Fruit fly (Drosophila melanogaster) whole organism, pupa: ENCODE results near the gene att-ORFB.

ENCODE experiments used
- CG10348 ChIP-seq: fragments of 200-800 bp; sonication (Bioruptor generic); IDR thresholded peaks from 2 replicates; pipeline ENCODE4 v1.3.6; 2022; ENCODE audit warnings: missing biosample characterization, missing genetic modification characterization
- CG12605 ChIP-seq: fragments of 200-800 bp; sonication (Bioruptor generic); IDR thresholded peaks from 2 replicates; pipeline ENCODE4 v1.3.6; 2022; ENCODE audit warnings: missing biosample characterization, missing genetic modification characterization
- CG13204 ChIP-seq: fragments of 200-800 bp; sonication (Bioruptor generic); optimal IDR thresholded peaks from 2 replicates; lab custom pipeline; 2018; ENCODE audit warnings: missing biosample characterization, mild to moderate bottlenecking, missing genetic modification characterization, moderate library complexity
- CG14655 ChIP-seq: fragments of 200-800 bp; sonication (Bioruptor generic); optimal IDR thresholded peaks from 3 replicates; lab custom pipeline; 2017; ENCODE audit warnings: mild to moderate bottlenecking, missing biosample characterization, missing genetic modification reagents, missing genetic modification characterization
- CG15710 ChIP-seq: fragments of 200-800 bp; sonication (Bioruptor generic); optimal IDR thresholded peaks from 2 replicates; lab custom pipeline; 2018; ENCODE audit warnings: missing biosample characterization, mild to moderate bottlenecking, missing genetic modification characterization, moderate library complexity
- CG17806 ChIP-seq: fragments of 200-800 bp; sonication (Bioruptor generic); optimal IDR thresholded peaks from 2 replicates; lab custom pipeline; 2018; ENCODE audit warnings: missing biosample characterization, mild to moderate bottlenecking, missing genetic modification characterization, moderate library complexity
- CG32121 ChIP-seq: fragments of 200-800 bp; sonication (Bioruptor generic); IDR thresholded peaks from 2 replicates; pipeline ENCODE4 v1.3.6; 2022; ENCODE audit warnings: missing biosample characterization, missing genetic modification characterization
- CG34367 ChIP-seq: fragments of 200-800 bp; sonication (Bioruptor generic); optimal IDR thresholded peaks from 2 replicates; lab custom pipeline; 2018; ENCODE audit warnings: missing biosample characterization, mild to moderate bottlenecking, missing genetic modification characterization
- CG4496 ChIP-seq: fragments of 200-800 bp; sonication (Bioruptor generic); IDR thresholded peaks from 3 replicates; pipeline ENCODE4 v1.3.6; 2022; ENCODE audit warnings: missing biosample characterization, missing genetic modification characterization
- CG8159 ChIP-seq: fragments of 200-800 bp; sonication (Bioruptor generic); optimal IDR thresholded peaks from 3 replicates; lab custom pipeline; 2018; ENCODE audit warnings: missing biosample characterization, mild to moderate bottlenecking, missing genetic modification characterization, moderate library complexity
- CG8301 ChIP-seq: fragments of 200-800 bp; sonication (Bioruptor generic); optimal IDR thresholded peaks from 2 replicates; lab custom pipeline; 2018; ENCODE audit warnings: missing biosample characterization, mild to moderate bottlenecking, missing genetic modification characterization
- CG9948 ChIP-seq: fragments of 200-800 bp; sonication (Bioruptor generic); optimal IDR thresholded peaks from 2 replicates; lab custom pipeline; 2018; ENCODE audit warnings: missing biosample characterization, mild to moderate bottlenecking, missing genetic modification characterization, moderate library complexity
- D1 ChIP-seq: fragments of 200-800 bp; sonication (Bioruptor generic); optimal IDR thresholded peaks from 2 replicates; lab custom pipeline; 2018; ENCODE audit warnings: missing biosample characterization, mild to moderate bottlenecking, missing genetic modification characterization, moderate library complexity
- EcR ChIP-seq: fragments of 200-800 bp; sonication (Bioruptor generic); optimal IDR thresholded peaks from 3 replicates; lab custom pipeline; 2019; ENCODE audit warnings: missing biosample characterization, missing genetic modification characterization, mild to moderate bottlenecking, moderate library complexity, missing genetic modification reagents
- Ets98B ChIP-seq: fragments of 200-800 bp; sonication (Bioruptor generic); IDR thresholded peaks from 2 replicates; pipeline ENCODE4 v1.3.6; 2022; ENCODE audit warnings: missing biosample characterization, missing genetic modification characterization
- Pif1A ChIP-seq: fragments of 200-800 bp; sonication (Bioruptor generic); optimal IDR thresholded peaks from 3 replicates; lab custom pipeline; 2016; ENCODE audit warnings: missing biosample characterization, missing genetic modification characterization
- Pif1B ChIP-seq: fragments of 200-800 bp; sonication (Bioruptor generic); optimal IDR thresholded peaks from 3 replicates; lab custom pipeline; 2016; ENCODE audit warnings: missing biosample characterization, missing genetic modification characterization
- Snoo ChIP-seq: fragments of 200-800 bp; sonication (Bioruptor generic); optimal IDR thresholded peaks from 3 replicates; lab custom pipeline; 2017; ENCODE audit warnings: missing biosample characterization, mild to moderate bottlenecking, missing genetic modification characterization, inconsistent platforms
- fd96Ca ChIP-seq: fragments of 200-800 bp; sonication (Bioruptor generic); IDR thresholded peaks from 3 replicates; pipeline ENCODE4 v1.3.6; 2022; ENCODE audit warnings: missing biosample characterization, missing genetic modification characterization
- gl ChIP-seq: fragments of 200-800 bp; sonication (Bioruptor generic); optimal IDR thresholded peaks from 2 replicates; lab custom pipeline; 2018; ENCODE audit warnings: missing biosample characterization, mild to moderate bottlenecking, missing genetic modification characterization
- rn ChIP-seq: fragments of 200-800 bp; sonication (Bioruptor generic); IDR thresholded peaks from 2 replicates; pipeline ENCODE4 v1.3.6; 2022; ENCODE audit warnings: missing biosample characterization, missing genetic modification characterization

The att-ORFB gene

DNA sequence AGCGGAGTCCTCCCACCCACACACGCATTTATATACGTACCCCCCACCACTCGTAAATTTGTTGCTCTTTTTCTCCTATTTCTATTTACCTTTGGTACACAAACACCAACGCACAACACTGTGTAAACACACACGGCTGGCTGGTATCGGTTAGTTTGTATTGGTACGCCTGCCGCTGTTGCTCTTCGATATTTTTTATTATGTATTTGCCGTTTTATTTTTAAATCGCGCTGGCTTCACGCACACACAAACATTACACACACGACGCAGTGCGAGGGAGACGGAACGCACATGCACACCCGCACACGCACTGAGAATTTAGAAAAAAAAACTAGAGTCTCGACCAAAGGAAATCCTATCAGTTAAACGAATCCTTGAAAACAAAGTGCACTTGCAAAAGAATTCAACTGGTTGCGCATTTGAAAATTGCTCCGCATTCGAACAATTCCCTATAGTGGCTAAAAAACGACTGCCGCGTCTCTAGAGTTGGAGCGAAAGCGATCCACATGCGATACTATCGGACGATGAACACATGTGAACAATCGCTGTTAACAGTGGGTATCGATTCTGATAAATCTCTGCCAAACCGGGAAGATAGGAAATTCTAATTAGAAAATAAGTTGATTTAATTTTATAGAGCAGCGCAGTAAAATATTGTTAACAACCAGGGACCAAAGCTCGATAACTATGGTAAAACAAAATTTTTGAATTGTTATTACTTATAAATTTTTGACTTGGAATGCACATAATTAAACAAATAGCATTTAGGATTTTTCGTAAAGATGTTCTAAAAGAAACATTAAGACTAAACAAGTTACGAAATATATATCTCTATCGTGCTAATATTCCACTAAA, 3.3 kb downstream of the att-ORFB start:
- peak; percentile 64 for TF ChIP-seq Pif1B
- TF ChIP-seq Pif1A (GFP tag; lab: Kevin White, UChicago), result peak; percentile 38
- peak; percentile 63; the same call in 2 of the 3 replicates for TF ChIP-seq fd96Ca (GFP tag; lab: Robert Waterston, UW)
- peak; percentile 6 for TF ChIP-seq CG17806
- TF ChIP-seq D1, result no peak
- TF ChIP-seq CG34367 (tag; lab: Kevin White, UChicago), result peak; percentile 14
- peak; percentile 69 for TF ChIP-seq CG12605 (GFP tag; lab: Robert Waterston, UW)
- peak; percentile 72 for TF ChIP-seq CG32121 (GFP tag; lab: Robert Waterston, UW)
- TF ChIP-seq EcR (GFP tag; lab: Kevin White, UChicago), result no peak
- no peak for TF ChIP-seq rn (GFP tag; lab: Robert Waterston, UW)
- peak; percentile 33 for TF ChIP-seq CG8301 (tag; lab: Kevin White, UChicago)
- TF ChIP-seq Ets98B, result peak; percentile 55
- peak; percentile 27 for TF ChIP-seq Snoo (tag; lab: Kevin White, UChicago)
- TF ChIP-seq CG10348, result no peak
- TF ChIP-seq gl (tag; lab: Kevin White, UChicago), result peak; percentile 59
- TF ChIP-seq CG9948 (tag; lab: Kevin White, UChicago), result no peak
- TF ChIP-seq CG14655, result peak; percentile 28
- peak; percentile 60 for TF ChIP-seq CG13204 (GFP tag; lab: Kevin White, UChicago)
- no peak for TF ChIP-seq CG8159 (tag; lab: Kevin White, UChicago)
- TF ChIP-seq CG15710 (tag; lab: Kevin White, UChicago), result peak; percentile 13
- peak; percentile 73; the same call in 2 of the 3 replicates for TF ChIP-seq CG4496 (GFP tag; lab: Robert Waterston, UW)

DNA sequence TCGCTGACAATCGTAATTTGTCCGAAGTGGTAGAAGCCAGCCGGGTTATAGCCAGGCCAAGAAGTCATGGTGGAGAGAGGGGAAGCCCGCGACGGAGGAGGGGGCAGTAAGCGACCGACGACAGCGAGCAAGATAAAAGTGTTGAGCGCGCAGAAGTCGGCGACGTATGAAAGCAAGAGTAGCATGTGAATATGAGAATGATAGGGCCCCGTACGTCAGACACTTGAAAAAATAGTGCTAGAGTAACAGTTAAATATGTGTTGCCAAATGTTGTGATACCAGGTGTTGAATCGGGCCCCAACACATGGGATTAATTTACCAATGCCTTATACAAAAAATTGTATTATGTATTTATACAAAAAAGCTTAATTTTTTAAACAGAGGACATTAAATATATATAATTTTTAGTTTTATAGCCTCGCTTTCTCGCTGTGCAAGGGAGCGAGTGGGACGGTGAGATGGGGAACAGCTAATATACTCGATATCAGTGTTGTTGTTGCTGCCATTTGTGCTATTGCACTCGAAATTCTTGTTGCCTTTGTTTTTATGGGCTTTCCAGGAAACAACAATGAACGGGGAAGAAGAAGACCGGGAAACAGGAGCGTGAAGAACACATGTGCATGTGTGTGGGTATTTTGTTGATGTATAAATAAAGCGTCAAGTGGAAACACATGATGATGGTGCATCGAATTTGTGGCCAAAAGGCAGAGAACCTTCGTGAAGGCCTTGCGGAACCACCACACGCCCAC, 4.2 kb downstream of the att-ORFB start:
- TF ChIP-seq Snoo (tag; lab: Kevin White, UChicago) (peak; percentile 86), CG10348 (no peak), D1 (no peak), CG8301 (tag; lab: Kevin White, UChicago) (peak; percentile 79), CG8159 (tag; lab: Kevin White, UChicago) (peak; percentile 93), CG17806 (peak; percentile 87), CG14655 (peak; percentile 90), CG4496 (GFP tag; lab: Robert Waterston, UW) (peak; percentile 91), rn (GFP tag; lab: Robert Waterston, UW) (peak; percentile 45; the same call in 1 of the 2 replicates), CG15710 (tag; lab: Kevin White, UChicago) (peak; percentile 91), CG9948 (tag; lab: Kevin White, UChicago) (peak; percentile 88), CG12605 (GFP tag; lab: Robert Waterston, UW) (peak; percentile 73), gl (tag; lab: Kevin White, UChicago) (peak; percentile 61), CG32121 (GFP tag; lab: Robert Waterston, UW) (peak; percentile 85), fd96Ca (GFP tag; lab: Robert Waterston, UW) (peak; percentile 87), CG34367 (tag; lab: Kevin White, UChicago) (peak; percentile 79), EcR (GFP tag; lab: Kevin White, UChicago) (peak; percentile 76), Ets98B (peak; percentile 74; the same call in 1 of the 2 replicates), Pif1B (peak; percentile 86), CG13204 (GFP tag; lab: Kevin White, UChicago) (peak; percentile 60), Pif1A (GFP tag; lab: Kevin White, UChicago) (peak; percentile 85)

DNA sequence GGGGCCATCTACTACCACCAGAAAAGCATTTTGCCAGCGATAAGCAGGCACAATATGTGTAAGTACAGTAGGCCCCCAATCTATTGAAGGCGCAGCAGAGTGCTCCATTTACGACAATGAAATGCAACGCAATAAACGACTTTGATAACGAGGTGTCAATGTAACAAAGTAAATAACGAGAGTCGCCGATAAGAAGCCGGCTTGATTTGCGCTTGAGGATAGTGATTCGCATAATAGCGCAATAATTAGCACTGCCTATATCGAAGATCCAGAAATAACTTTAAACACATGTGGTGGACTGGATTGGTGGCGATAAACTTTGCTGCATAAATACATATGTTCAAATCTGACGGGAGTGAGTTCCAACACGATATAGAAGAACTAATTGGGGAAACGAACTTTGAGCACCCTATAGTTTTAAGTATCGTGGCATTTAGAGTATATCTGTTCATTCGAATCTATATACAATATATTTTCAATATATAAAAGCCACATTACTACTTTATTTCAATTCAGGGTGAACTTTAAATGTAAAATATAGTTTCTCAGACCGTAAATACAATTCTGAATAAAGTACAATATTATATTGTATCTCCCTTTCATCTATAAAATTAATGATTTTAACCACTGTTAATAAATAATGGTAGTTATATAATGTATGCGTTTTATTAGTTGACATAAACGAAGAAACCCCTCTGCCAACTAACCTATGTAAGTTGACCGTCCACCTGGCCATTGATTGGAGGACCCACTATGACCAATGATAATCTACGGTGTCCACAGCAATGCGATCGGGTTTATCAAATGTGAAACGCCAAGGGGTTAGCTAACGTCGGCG, 5.0 kb downstream of the att-ORFB start:
- TF ChIP-seq fd96Ca (GFP tag; lab: Robert Waterston, UW) (peak; percentile 55; the same call in 2 of the 3 replicates), CG10348 (no peak), Ets98B (peak; percentile 60), EcR (GFP tag; lab: Kevin White, UChicago) (peak; percentile 86), rn (GFP tag; lab: Robert Waterston, UW) (no peak), CG32121 (GFP tag; lab: Robert Waterston, UW) (0 out of 2 replicates have a peak, but pooled peaks have one; percentile 36), CG9948 (tag; lab: Kevin White, UChicago) (no peak), CG34367 (tag; lab: Kevin White, UChicago) (no peak), CG13204 (GFP tag; lab: Kevin White, UChicago) (no peak), CG8301 (tag; lab: Kevin White, UChicago) (no peak), Pif1A (GFP tag; lab: Kevin White, UChicago) (no peak), CG15710 (tag; lab: Kevin White, UChicago) (no peak), CG12605 (GFP tag; lab: Robert Waterston, UW) (0 out of 2 replicates have a peak, but pooled peaks have one; percentile 22), Snoo (tag; lab: Kevin White, UChicago) (no peak), CG4496 (GFP tag; lab: Robert Waterston, UW) (0 out of 3 replicates have a peak, but pooled peaks have one; percentile 31), gl (tag; lab: Kevin White, UChicago) (no peak), D1 (no peak), CG17806 (no peak), CG14655 (no peak), Pif1B (no peak), CG8159 (tag; lab: Kevin White, UChicago) (no peak)
- TF ChIP-seq, all 21 proteins: peak for 6
